Fruit fly (Drosophila melanogaster) whole organism, adult: ENCODE results near the gene frj.

Source experiments
- CG11617 ChIP-seq: fragments of 200-800 bp; sonication (Bioruptor generic); optimal IDR thresholded peaks from 2 replicates; lab custom pipeline; 2017; ENCODE audit warnings: mild to moderate bottlenecking, missing biosample characterization, missing genetic modification reagents, missing genetic modification characterization
- CG12768 ChIP-seq: fragments of 200-800 bp; sonication (Bioruptor generic); optimal IDR thresholded peaks from 2 replicates; lab custom pipeline; 2017; ENCODE audit warnings: missing biosample characterization, missing genetic modification characterization, mild to moderate bottlenecking, moderate library complexity, missing genetic modification reagents
- CG14711 ChIP-seq: fragments of 200-800 bp; sonication (Bioruptor generic); optimal IDR thresholded peaks from 2 replicates; lab custom pipeline; 2018; ENCODE audit warnings: missing biosample characterization, mild to moderate bottlenecking, missing genetic modification characterization, moderate library complexity
- CG1620 ChIP-seq: fragments of 200-800 bp; sonication (Bioruptor generic); optimal IDR thresholded peaks from 2 replicates; lab custom pipeline; 2016; ENCODE audit warnings: missing biosample characterization, missing genetic modification characterization
- CG5204 ChIP-seq: fragments of 200-800 bp; sonication (Bioruptor generic); optimal IDR thresholded peaks from 2 replicates; lab custom pipeline; 2016; ENCODE audit warnings: missing biosample characterization, missing genetic modification characterization
- CG7045 ChIP-seq: fragments of 200-800 bp; sonication (Bioruptor generic); optimal IDR thresholded peaks from 2 replicates; lab custom pipeline; 2017; ENCODE audit warnings: missing biosample characterization, mild to moderate bottlenecking, missing genetic modification characterization
- Clk ChIP-seq: fragments of 200-800 bp; sonication (Bioruptor generic); optimal IDR thresholded peaks from 2 replicates; lab custom pipeline; 2017; ENCODE audit warnings: missing biosample characterization, missing genetic modification characterization
- Crg-1 ChIP-seq: fragments of 200-800 bp; sonication (Bioruptor generic); optimal IDR thresholded peaks from 2 replicates; lab custom pipeline; 2016; ENCODE audit warnings: missing biosample characterization, missing genetic modification characterization
- Hr96 ChIP-seq: fragments of 200-800 bp; sonication (Bioruptor generic); optimal IDR thresholded peaks from 2 replicates; lab custom pipeline; 2016; ENCODE audit warnings: missing biosample characterization, missing genetic modification characterization
- Mnt ChIP-seq: fragments of 200-800 bp; sonication (Bioruptor generic); optimal IDR thresholded peaks from 2 replicates; lab custom pipeline; 2016; ENCODE audit warnings: missing biosample characterization, mild to moderate bottlenecking, missing genetic modification characterization
- kay ChIP-seq: fragments of 200-800 bp; sonication (Bioruptor generic); peaks from one replicate; lab custom pipeline; 2016; ENCODE audit warnings: missing biosample characterization, missing genetic modification characterization, borderline replicate concordance
- pad ChIP-seq: fragments of 200-800 bp; sonication (Bioruptor generic); optimal IDR thresholded peaks from 3 replicates; lab custom pipeline; 2017; ENCODE audit warnings: missing biosample characterization, missing genetic modification characterization, mild to moderate bottlenecking, moderate library complexity, missing genetic modification reagents
- toe ChIP-seq: fragments of 200-800 bp; sonication (Bioruptor generic); optimal IDR thresholded peaks from 2 replicates; lab custom pipeline; 2016; ENCODE audit warnings: missing biosample characterization, missing genetic modification characterization

DNA sequence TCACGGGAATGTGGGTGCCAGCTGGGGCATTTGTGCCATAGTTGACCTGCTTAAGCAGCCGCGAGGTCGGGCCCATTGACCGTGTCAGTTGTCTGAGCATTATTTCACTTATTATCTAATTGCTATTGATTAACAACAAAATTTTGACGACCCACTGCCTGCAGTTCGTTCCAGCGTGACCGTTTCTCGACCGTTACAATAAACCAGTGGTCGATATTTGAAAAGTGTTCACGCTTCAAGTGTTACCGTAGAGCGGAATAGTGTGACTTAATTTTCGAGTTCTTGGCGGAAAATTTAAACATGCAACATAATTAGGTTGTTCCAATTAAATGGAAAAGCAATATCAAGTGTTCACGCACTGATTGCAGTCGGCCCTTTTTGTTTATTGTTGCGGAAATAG, 11.7 kb downstream of the frj start, which contains the start of gene HemK1:
- TF ChIP-seq CG1620 (no peak), CG12768 (GFP tag; lab: Kevin White, UChicago) (no peak), CG14711 (tag; lab: Kevin White, UChicago) (no peak), Crg-1 (GFP tag; lab: Kevin White, UChicago) (no peak), pad (GFP tag; lab: Kevin White, UChicago) (no peak), CG7045 (GFP tag; lab: Kevin White, UChicago) (no peak), Mnt (GFP tag; lab: Kevin White, UChicago) (no peak), CG5204 (GFP tag; lab: Kevin White, UChicago) (no peak), kay (no peak), toe (GFP tag; lab: Kevin White, UChicago) (no peak), CG11617 (GFP tag; lab: Kevin White, UChicago) (no peak), Clk (GFP tag; lab: Kevin White, UChicago) (no peak), Hr96 (GFP tag; lab: Kevin White, UChicago) (no peak)
